Fruit fly (Drosophila melanogaster) whole organism, pupa: ENCODE results near the gene CG43394.
A peak's percentile ranks its signal among the peaks of the same experiment; 100 is the strongest.

ENCODE experiments used
- CG10348 ChIP-seq: fragments of 200-800 bp; sonication (Bioruptor generic); IDR thresholded peaks from 2 replicates; pipeline ENCODE4 v1.3.6; 2022; ENCODE audit warnings: missing biosample characterization, missing genetic modification characterization
- CG12605 ChIP-seq: fragments of 200-800 bp; sonication (Bioruptor generic); IDR thresholded peaks from 2 replicates; pipeline ENCODE4 v1.3.6; 2022; ENCODE audit warnings: missing biosample characterization, missing genetic modification characterization
- CG13204 ChIP-seq: fragments of 200-800 bp; sonication (Bioruptor generic); optimal IDR thresholded peaks from 2 replicates; lab custom pipeline; 2018; ENCODE audit warnings: missing biosample characterization, mild to moderate bottlenecking, missing genetic modification characterization, moderate library complexity
- CG14655 ChIP-seq: fragments of 200-800 bp; sonication (Bioruptor generic); optimal IDR thresholded peaks from 3 replicates; lab custom pipeline; 2017; ENCODE audit warnings: mild to moderate bottlenecking, missing biosample characterization, missing genetic modification reagents, missing genetic modification characterization
- CG15710 ChIP-seq: fragments of 200-800 bp; sonication (Bioruptor generic); optimal IDR thresholded peaks from 2 replicates; lab custom pipeline; 2018; ENCODE audit warnings: missing biosample characterization, mild to moderate bottlenecking, missing genetic modification characterization, moderate library complexity
- CG17806 ChIP-seq: fragments of 200-800 bp; sonication (Bioruptor generic); optimal IDR thresholded peaks from 2 replicates; lab custom pipeline; 2018; ENCODE audit warnings: missing biosample characterization, mild to moderate bottlenecking, missing genetic modification characterization, moderate library complexity
- CG32121 ChIP-seq: fragments of 200-800 bp; sonication (Bioruptor generic); IDR thresholded peaks from 2 replicates; pipeline ENCODE4 v1.3.6; 2022; ENCODE audit warnings: missing biosample characterization, missing genetic modification characterization
- CG34367 ChIP-seq: fragments of 200-800 bp; sonication (Bioruptor generic); optimal IDR thresholded peaks from 2 replicates; lab custom pipeline; 2018; ENCODE audit warnings: missing biosample characterization, mild to moderate bottlenecking, missing genetic modification characterization
- CG4496 ChIP-seq: fragments of 200-800 bp; sonication (Bioruptor generic); IDR thresholded peaks from 3 replicates; pipeline ENCODE4 v1.3.6; 2022; ENCODE audit warnings: missing biosample characterization, missing genetic modification characterization
- CG8159 ChIP-seq: fragments of 200-800 bp; sonication (Bioruptor generic); optimal IDR thresholded peaks from 3 replicates; lab custom pipeline; 2018; ENCODE audit warnings: missing biosample characterization, mild to moderate bottlenecking, missing genetic modification characterization, moderate library complexity
- CG8301 ChIP-seq: fragments of 200-800 bp; sonication (Bioruptor generic); optimal IDR thresholded peaks from 2 replicates; lab custom pipeline; 2018; ENCODE audit warnings: missing biosample characterization, mild to moderate bottlenecking, missing genetic modification characterization
- CG9948 ChIP-seq: fragments of 200-800 bp; sonication (Bioruptor generic); optimal IDR thresholded peaks from 2 replicates; lab custom pipeline; 2018; ENCODE audit warnings: missing biosample characterization, mild to moderate bottlenecking, missing genetic modification characterization, moderate library complexity
- D1 ChIP-seq: fragments of 200-800 bp; sonication (Bioruptor generic); optimal IDR thresholded peaks from 2 replicates; lab custom pipeline; 2018; ENCODE audit warnings: missing biosample characterization, mild to moderate bottlenecking, missing genetic modification characterization, moderate library complexity
- EcR ChIP-seq: fragments of 200-800 bp; sonication (Bioruptor generic); optimal IDR thresholded peaks from 3 replicates; lab custom pipeline; 2019; ENCODE audit warnings: missing biosample characterization, missing genetic modification characterization, mild to moderate bottlenecking, moderate library complexity, missing genetic modification reagents
- Ets98B ChIP-seq: fragments of 200-800 bp; sonication (Bioruptor generic); IDR thresholded peaks from 2 replicates; pipeline ENCODE4 v1.3.6; 2022; ENCODE audit warnings: missing biosample characterization, missing genetic modification characterization
- Pif1A ChIP-seq: fragments of 200-800 bp; sonication (Bioruptor generic); optimal IDR thresholded peaks from 3 replicates; lab custom pipeline; 2016; ENCODE audit warnings: missing biosample characterization, missing genetic modification characterization
- Pif1B ChIP-seq: fragments of 200-800 bp; sonication (Bioruptor generic); optimal IDR thresholded peaks from 3 replicates; lab custom pipeline; 2016; ENCODE audit warnings: missing biosample characterization, missing genetic modification characterization
- Snoo ChIP-seq: fragments of 200-800 bp; sonication (Bioruptor generic); optimal IDR thresholded peaks from 3 replicates; lab custom pipeline; 2017; ENCODE audit warnings: missing biosample characterization, mild to moderate bottlenecking, missing genetic modification characterization, inconsistent platforms
- fd96Ca ChIP-seq: fragments of 200-800 bp; sonication (Bioruptor generic); IDR thresholded peaks from 3 replicates; pipeline ENCODE4 v1.3.6; 2022; ENCODE audit warnings: missing biosample characterization, missing genetic modification characterization
- gl ChIP-seq: fragments of 200-800 bp; sonication (Bioruptor generic); optimal IDR thresholded peaks from 2 replicates; lab custom pipeline; 2018; ENCODE audit warnings: missing biosample characterization, mild to moderate bottlenecking, missing genetic modification characterization
- rn ChIP-seq: fragments of 200-800 bp; sonication (Bioruptor generic); IDR thresholded peaks from 2 replicates; pipeline ENCODE4 v1.3.6; 2022; ENCODE audit warnings: missing biosample characterization, missing genetic modification characterization

The CG43394 gene

DNA sequence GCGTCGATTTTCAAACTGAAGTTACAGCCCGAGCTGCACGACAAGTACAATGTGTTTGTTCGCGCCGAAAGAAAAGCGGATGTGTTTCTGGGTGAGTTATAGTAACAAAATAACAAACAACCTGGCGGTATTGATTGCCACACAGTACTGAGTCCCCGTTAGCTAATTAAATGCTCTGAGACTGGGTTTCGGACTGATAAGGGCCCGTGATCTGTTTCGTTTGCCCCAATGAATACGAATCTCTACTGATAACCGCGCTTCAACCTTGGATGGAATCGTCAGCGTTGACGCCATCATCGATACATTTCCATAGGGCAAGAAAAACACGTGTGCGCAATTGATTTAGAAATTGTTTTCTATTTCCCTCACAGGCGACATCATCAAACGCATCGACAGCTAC lies 11.6 kb downstream of the CG43394 start:
- TF ChIP-seq rn (GFP tag; lab: Robert Waterston, UW) (no peak), D1 (tag; lab: Kevin White, UChicago) (no peak), CG4496 (GFP tag; lab: Robert Waterston, UW) (no peak), Pif1A (no peak), fd96Ca (no peak), EcR (no peak), CG15710 (tag; lab: Kevin White, UChicago) (no peak), CG34367 (tag; lab: Kevin White, UChicago) (no peak)
- TF ChIP-seq, all 21 proteins: peak for 0

DNA sequence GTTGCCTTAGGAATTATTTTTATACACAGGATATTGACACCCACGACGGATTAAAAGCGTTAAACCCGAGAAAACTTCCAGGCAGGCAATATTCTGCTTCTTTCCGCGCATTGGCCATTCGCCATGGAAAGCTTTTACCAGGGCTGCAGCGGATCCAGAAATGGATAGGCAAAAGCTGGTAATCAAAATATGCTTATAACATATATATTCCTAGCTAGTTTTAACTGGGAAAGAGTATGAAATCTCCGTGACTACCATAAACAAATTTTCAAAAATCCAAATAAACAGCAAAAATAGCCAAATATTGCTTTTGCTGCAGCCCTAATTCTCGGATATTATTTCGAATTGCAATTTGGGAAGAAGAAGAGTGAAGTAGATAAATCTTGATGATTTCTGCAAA lies 13.9 kb downstream of the CG43394 start, which contains the start of the genes PAPLA1 and Rbsn-5:
Gene PAPLA1 (minus strand): TSS at position 141 of the 400 bp plus-strand sequence.
Gene Rbsn-5 (plus strand): TSS at position 335 of the 400 bp plus-strand sequence.
- TF ChIP-seq Snoo (tag; lab: Kevin White, UChicago) (peak; percentile 90), CG32121 (GFP tag; lab: Robert Waterston, UW) (peak; percentile 80), CG4496 (GFP tag; lab: Robert Waterston, UW) (peak; percentile 89), CG15710 (tag; lab: Kevin White, UChicago) (peak; percentile 90), CG12605 (GFP tag; lab: Robert Waterston, UW) (peak; percentile 76), CG34367 (tag; lab: Kevin White, UChicago) (peak; percentile 87), fd96Ca (peak; percentile 92), Ets98B (peak; percentile 87), D1 (tag; lab: Kevin White, UChicago) (peak; percentile 72), CG14655 (GFP tag; lab: Kevin White, UChicago) (peak; percentile 89), rn (GFP tag; lab: Robert Waterston, UW) (peak; percentile 92), CG8301 (tag; lab: Kevin White, UChicago) (peak; percentile 90), Pif1A (peak; percentile 94), Pif1B (GFP tag; lab: Kevin White, UChicago) (peak; percentile 88), CG8159 (peak; percentile 92), CG9948 (tag; lab: Kevin White, UChicago) (peak; percentile 91), EcR (peak; percentile 68), gl (tag; lab: Kevin White, UChicago) (peak; percentile 75), CG17806 (tag; lab: Kevin White, UChicago) (peak; percentile 94), CG10348 (GFP tag; lab: Robert Waterston, UW) (peak; percentile 69; the same call in 1 of the 2 replicates), CG13204 (peak; percentile 59)
- TF ChIP-seq, all 21 proteins: peak for 21

DNA sequence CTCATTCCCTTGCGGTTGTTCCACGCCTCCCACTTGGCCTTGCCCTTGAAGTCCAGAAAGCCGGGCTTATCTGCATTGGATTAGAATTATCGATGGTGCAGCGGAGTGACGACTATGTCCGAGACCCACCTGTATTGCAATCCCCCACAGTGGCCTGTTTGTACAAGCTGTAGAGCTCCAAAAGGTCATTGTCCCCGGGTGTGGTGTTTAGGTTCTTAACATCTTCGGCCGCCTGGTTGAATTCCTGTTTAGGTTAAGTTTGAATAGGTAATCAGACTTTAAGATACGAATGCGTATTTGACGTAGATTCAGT lies 16.4 kb downstream of the CG43394 start:
- TF ChIP-seq fd96Ca (no peak), EcR (peak; percentile 99)

DNA sequence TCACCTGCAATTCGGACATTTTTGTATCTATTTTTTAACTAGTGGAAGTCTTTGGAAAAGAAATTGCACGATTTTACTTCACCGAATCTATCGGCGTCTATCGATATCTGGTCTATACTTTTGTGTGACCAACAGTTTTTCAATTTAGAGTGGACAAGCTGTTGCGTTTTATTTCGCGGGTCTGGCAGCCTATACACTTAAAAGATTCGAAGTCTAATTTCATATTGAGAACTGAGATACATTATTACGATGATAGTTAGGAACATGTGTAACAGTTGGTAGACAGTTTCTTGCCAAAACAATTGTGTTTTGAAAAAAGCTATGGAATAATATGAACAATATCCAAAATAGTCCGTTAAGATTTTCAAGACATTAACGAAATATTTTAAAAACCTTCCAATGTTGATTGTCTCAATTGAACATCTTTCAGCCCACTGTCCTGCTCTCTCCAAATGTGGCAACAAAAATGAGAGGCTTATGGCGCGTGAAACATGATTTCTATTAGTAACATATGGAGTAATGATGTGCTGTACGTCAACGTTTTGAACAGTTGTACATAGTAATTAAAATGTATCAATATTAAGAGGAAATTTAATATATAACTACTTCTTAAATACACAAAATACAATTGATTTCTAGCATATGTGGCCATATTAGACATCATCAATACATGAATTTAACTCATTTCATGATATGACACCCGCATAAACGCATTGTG lies 16.9 kb downstream of the CG43394 start, which contains the start of gene Acbp1:
Gene Acbp1 (minus strand): TSS at position 146 of the 718 bp plus-strand sequence.
- TF ChIP-seq CG15710 (tag; lab: Kevin White, UChicago) (peak; percentile 97), CG8301 (tag; lab: Kevin White, UChicago) (peak; percentile 98), EcR (peak; percentile 87), CG8159 (peak; percentile 99), Pif1A (peak; percentile 95), Pif1B (GFP tag; lab: Kevin White, UChicago) (peak; percentile 98), CG34367 (tag; lab: Kevin White, UChicago) (peak; percentile 96), rn (GFP tag; lab: Robert Waterston, UW) (peak; percentile 56), fd96Ca (peak; percentile 89), CG17806 (tag; lab: Kevin White, UChicago) (peak; percentile 97), Ets98B (peak; percentile 96), CG13204 (peak; percentile 93), CG32121 (GFP tag; lab: Robert Waterston, UW) (peak; percentile 93), Snoo (tag; lab: Kevin White, UChicago) (peak; percentile 97), CG14655 (GFP tag; lab: Kevin White, UChicago) (peak; percentile 97), CG12605 (GFP tag; lab: Robert Waterston, UW) (peak; percentile 91), CG4496 (GFP tag; lab: Robert Waterston, UW) (peak; percentile 97), CG10348 (GFP tag; lab: Robert Waterston, UW) (peak; percentile 54; the same call in 1 of the 2 replicates), D1 (tag; lab: Kevin White, UChicago) (peak; percentile 96), CG9948 (tag; lab: Kevin White, UChicago) (peak; percentile 95), gl (tag; lab: Kevin White, UChicago) (peak; percentile 93)

- TF ChIP-seq CG17806 (tag; lab: Kevin White, UChicago) (no peak), gl (tag; lab: Kevin White, UChicago) (no peak), CG34367 (tag; lab: Kevin White, UChicago) (no peak), CG14655 (GFP tag; lab: Kevin White, UChicago) (no peak), CG12605 (GFP tag; lab: Robert Waterston, UW) (no peak), CG4496 (GFP tag; lab: Robert Waterston, UW) (no peak), CG13204 (no peak), fd96Ca (no peak), Pif1A (no peak), CG15710 (tag; lab: Kevin White, UChicago) (no peak), Ets98B (no peak), Pif1B (GFP tag; lab: Kevin White, UChicago) (no peak)
These were observed 17.4 kb downstream of the CG43394 start, which contains the start of gene Piezo for dm6 chr2L:8163025-8163351. Gene Piezo (plus strand): TSS chr2L:8163073.
